Fruit fly (Drosophila melanogaster) whole organism, wandering third instar larva: ENCODE measurements around the gene Droj2.

Experiments used
- Abd-B ChIP-seq: fragments of >200 bp; optimal IDR thresholded peaks from 2 replicates; lab custom pipeline; 2017; ENCODE audit warnings: missing biosample characterization, missing genetic modification characterization
- CG32264 ChIP-seq: fragments of 200-800 bp; sonication (Bioruptor generic); optimal IDR thresholded peaks from 2 replicates; lab custom pipeline; 2016; ENCODE audit warnings: missing biosample characterization, missing genetic modification characterization
- CG9705 ChIP-seq: fragments of 200-800 bp; sonication (Bioruptor generic); optimal IDR thresholded peaks from 2 replicates; lab custom pipeline; 2018; ENCODE audit warnings: missing biosample characterization, mild to moderate bottlenecking, missing genetic modification characterization
- CrebA ChIP-seq: fragments of 200-800 bp; sonication (Bioruptor generic); optimal IDR thresholded peaks from 2 replicates; lab custom pipeline; 2016; ENCODE audit warnings: missing biosample characterization, mild to moderate bottlenecking, missing genetic modification characterization, borderline replicate concordance
- Dfd ChIP-seq: fragments of >200 bp; optimal IDR thresholded peaks from 2 replicates; lab custom pipeline; 2017; ENCODE audit warnings: missing biosample characterization, missing genetic modification characterization
- Dif ChIP-seq: fragments of 200-275, 200-300 bp; sonication (Bioruptor generic); optimal IDR thresholded peaks from 2 replicates; lab custom pipeline; 2018; ENCODE audit warnings: missing biosample characterization, missing genetic modification characterization; ENCODE audit not compliant: partially characterized antibody
- HLH106 ChIP-seq: fragments of 200-800 bp; optimal IDR thresholded peaks from 3 replicates; lab custom pipeline; 2019; ENCODE audit warnings: missing biosample characterization, mild to moderate bottlenecking, missing genetic modification characterization, moderate library complexity
- Hr78 ChIP-seq: fragments of >200 bp; optimal IDR thresholded peaks from 2 replicates; lab custom pipeline; 2017; ENCODE audit warnings: missing biosample characterization, missing genetic modification characterization
- Hr83 ChIP-seq: fragments of 200-300 bp; sonication (Bioruptor generic); optimal IDR thresholded peaks from 2 replicates; lab custom pipeline; 2016; ENCODE audit warnings: missing biosample characterization, mild to moderate bottlenecking, missing genetic modification characterization, moderate library complexity; ENCODE audit not compliant: poor library complexity, severe bottlenecking
- Jra ChIP-seq: sonication (Bioruptor generic); optimal IDR thresholded peaks from 2 replicates; lab custom pipeline; 2016; ENCODE audit warnings: missing biosample characterization, missing genetic modification characterization
- Mio ChIP-seq: sonication (Bioruptor generic); optimal IDR thresholded peaks from 2 replicates; lab custom pipeline; 2016; ENCODE audit warnings: missing biosample characterization, missing genetic modification characterization
- Myc ChIP-seq: fragments of >200 bp; optimal IDR thresholded peaks from 2 replicates; lab custom pipeline; 2017
- N ChIP-seq: fragments of >200 bp; optimal IDR thresholded peaks from 2 replicates; lab custom pipeline; 2018; ENCODE audit warnings: missing biosample characterization, missing external identifiers, missing genetic modification characterization
- Rel ChIP-seq, 2 experiments: fragments of 200-800 bp; sonication (Bioruptor generic) in 1 of 2; optimal IDR thresholded peaks; 2 replicates in 1 of 2; 3 replicates in 1 of 2; lab custom pipeline; 2016 to 2019; ENCODE audit warnings: mild to moderate bottlenecking in 2 of 2, missing biosample characterization in 2 of 2, missing genetic modification characterization in 2 of 2, moderate library complexity in 1 of 2
- Vsx2 ChIP-seq: fragments of 200-300, 225-300 bp; sonication (Bioruptor generic); optimal IDR thresholded peaks from 2 replicates; lab custom pipeline; 2018; ENCODE audit warnings: missing biosample characterization, missing genetic modification characterization; ENCODE audit not compliant: partially characterized antibody
- br ChIP-seq: fragments of 200-800 bp; sonication (Bioruptor generic); optimal IDR thresholded peaks from 2 replicates; lab custom pipeline; 2016; ENCODE audit warnings: missing biosample characterization, missing genetic modification characterization
- brk ChIP-seq: fragments of 200-800 bp; sonication (Bioruptor generic); optimal IDR thresholded peaks from 2 replicates; lab custom pipeline; 2016; ENCODE audit warnings: missing biosample characterization, mild to moderate bottlenecking, missing genetic modification characterization
- dmrt93B ChIP-seq: fragments of 200-800 bp; sonication (Bioruptor generic); optimal IDR thresholded peaks from 2 replicates; lab custom pipeline; 2018; ENCODE audit warnings: missing biosample characterization, mild to moderate bottlenecking, missing genetic modification characterization
- dsf ChIP-seq: sonication (Bioruptor generic); optimal IDR thresholded peaks from 2 replicates; lab custom pipeline; 2016; ENCODE audit warnings: missing biosample characterization, missing genetic modification characterization, borderline replicate concordance
- ey ChIP-seq: fragments of 200-800 bp; sonication (Bioruptor generic); optimal IDR thresholded peaks from 2 replicates; lab custom pipeline; 2016; ENCODE audit warnings: missing biosample characterization, missing genetic modification characterization
- foxo ChIP-seq, 2 experiments: fragments of 200-800 bp; sonication (Bioruptor generic); optimal IDR thresholded peaks; 2 replicates in 1 of 2; 3 replicates in 1 of 2; lab custom pipeline; 2016 to 2017; ENCODE audit warnings: missing biosample characterization in 2 of 2, missing genetic modification characterization in 2 of 2
- fru ChIP-seq: fragments of 200-800 bp; sonication (Bioruptor generic); optimal IDR thresholded peaks from 3 replicates; lab custom pipeline; 2016; ENCODE audit warnings: missing biosample characterization, mild to moderate bottlenecking, missing genetic modification characterization
- h ChIP-seq: fragments of 200-800 bp; sonication (Bioruptor generic); optimal IDR thresholded peaks from 3 replicates; lab custom pipeline; 2016; ENCODE audit warnings: missing biosample characterization, mild to moderate bottlenecking, missing genetic modification characterization
- jim ChIP-seq: fragments of 175-275, 200-325 bp; sonication (Bioruptor generic); optimal IDR thresholded peaks from 2 replicates; lab custom pipeline; 2016; ENCODE audit warnings: missing biosample characterization, mild to moderate bottlenecking, missing genetic modification characterization
- lola ChIP-seq: fragments of >200 bp; optimal IDR thresholded peaks from 2 replicates; lab custom pipeline; 2017; ENCODE audit warnings: missing biosample characterization, missing genetic modification characterization
- psq ChIP-seq: fragments of 200-800 bp; sonication (Bioruptor generic); optimal IDR thresholded peaks from 3 replicates; lab custom pipeline; 2017; ENCODE audit warnings: missing biosample characterization, mild to moderate bottlenecking, missing genetic modification characterization, moderate library complexity
- rgr ChIP-seq: fragments of 200-800 bp; sonication (Bioruptor generic); optimal IDR thresholded peaks from 3 replicates; lab custom pipeline; 2016; ENCODE audit warnings: missing biosample characterization, mild to moderate bottlenecking, missing genetic modification characterization
- sv ChIP-seq: fragments of 200-800 bp; sonication (Bioruptor generic); optimal IDR thresholded peaks from 3 replicates; lab custom pipeline; 2016; ENCODE audit warnings: missing biosample characterization, missing genetic modification characterization
- tai ChIP-seq: sonication (Bioruptor generic); optimal IDR thresholded peaks from 2 replicates; lab custom pipeline; 2016; ENCODE audit warnings: missing biosample characterization, missing genetic modification characterization
- woc ChIP-seq: sonication (Bioruptor generic); optimal IDR thresholded peaks from 2 replicates; lab custom pipeline; 2016; ENCODE audit warnings: missing biosample characterization, mild to moderate bottlenecking, missing genetic modification characterization

Gene Droj2

DNA sequence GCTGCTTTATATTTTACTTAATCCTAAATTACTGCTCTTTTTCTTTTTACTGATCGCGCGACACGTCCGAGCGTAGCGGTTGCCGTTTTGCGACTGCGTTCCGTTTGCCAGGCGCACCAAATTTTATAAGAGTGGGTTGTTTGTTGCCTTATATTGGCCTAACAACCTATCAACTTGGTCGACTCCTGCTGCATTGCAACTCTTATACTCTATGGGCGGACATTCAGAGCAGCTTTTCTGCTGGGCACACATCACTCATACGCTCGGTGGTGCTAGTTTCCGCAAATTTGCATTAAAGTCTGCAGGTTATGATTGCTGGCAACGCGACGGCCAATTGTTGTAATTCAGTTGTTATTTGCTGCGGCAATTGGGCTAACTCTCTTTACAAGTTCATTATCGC lies 33.3 kb downstream of the Droj2 start, which contains the start of gene yellow-e:
yellow-e (minus strand) TSS at position 101 of the 400 bp plus-strand sequence.
- no peak for TF ChIP-seq Mio (GFP tag; lab: Kevin White, UChicago)
- TF ChIP-seq jim (GFP tag; lab: Kevin White, UChicago): no peak
- no peak for TF ChIP-seq Rel (GFP tag; optimal IDR thresholded peaks at IDR 0.05; lab: Kevin White, UChicago)
- TF ChIP-seq Rel (tag; optimal IDR thresholded peaks at IDR 0.05; lab: Kevin White, UChicago): no peak

dm6 chr3R:13417067-13417595 lies 35.2 kb downstream of the Droj2 start:
- TF ChIP-seq dsf (GFP tag; lab: Kevin White, UChicago) (no peak), fru (GFP tag; lab: Kevin White, UChicago) (no peak), Dif (GFP tag; lab: Kevin White, UChicago) (no peak), psq (GFP tag; lab: Kevin White, UChicago) (no peak), Jra (no peak), Dfd (GFP tag; lab: Kevin White, UChicago) (no peak), Hr83 (GFP tag; lab: Kevin White, UChicago) (no peak), jim (GFP tag; lab: Kevin White, UChicago) (no peak), Myc (lab: Kevin White, UChicago) (no peak)
- TF ChIP-seq, all 38 proteins: peak for 0

DNA sequence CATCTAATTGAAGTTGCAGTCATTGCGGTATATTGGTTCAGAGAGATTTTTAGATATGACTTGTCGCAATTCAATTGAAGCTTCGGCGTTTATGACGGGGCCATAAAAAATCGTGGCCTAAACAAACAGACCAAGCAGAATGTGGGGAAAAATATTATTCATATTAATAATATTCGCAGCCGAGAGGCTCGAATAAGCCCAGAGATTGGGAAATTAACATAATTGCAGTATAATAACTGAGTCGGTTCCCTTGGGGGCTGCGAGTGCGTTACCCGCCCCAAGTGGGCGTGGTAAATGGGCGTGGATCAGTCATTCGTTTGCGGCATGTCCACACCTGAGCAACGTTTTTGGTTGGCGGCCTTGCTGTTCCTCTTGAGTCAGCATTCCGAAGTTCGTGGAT lies 38.1 kb downstream of the Droj2 start, which contains the start of gene Ir87a:
Ir87a (plus strand) TSS at position 301 of the 400 bp plus-strand sequence.
- no peak for TF ChIP-seq Dfd (GFP tag; lab: Kevin White, UChicago)
- no peak for TF ChIP-seq Mio (GFP tag; lab: Kevin White, UChicago)
- no peak for TF ChIP-seq CrebA (GFP tag; lab: Kevin White, UChicago)
- no peak for TF ChIP-seq N (GFP tag; lab: Kevin White, UChicago)
- TF ChIP-seq Myc (lab: Kevin White, UChicago): no peak
- TF ChIP-seq tai (GFP tag; lab: Kevin White, UChicago): no peak
- TF ChIP-seq Hr83 (GFP tag; lab: Kevin White, UChicago): no peak
- no peak for TF ChIP-seq psq (GFP tag; lab: Kevin White, UChicago)
- no peak for TF ChIP-seq Hr78
- TF ChIP-seq, all 38 proteins: peak for 0

DNA sequence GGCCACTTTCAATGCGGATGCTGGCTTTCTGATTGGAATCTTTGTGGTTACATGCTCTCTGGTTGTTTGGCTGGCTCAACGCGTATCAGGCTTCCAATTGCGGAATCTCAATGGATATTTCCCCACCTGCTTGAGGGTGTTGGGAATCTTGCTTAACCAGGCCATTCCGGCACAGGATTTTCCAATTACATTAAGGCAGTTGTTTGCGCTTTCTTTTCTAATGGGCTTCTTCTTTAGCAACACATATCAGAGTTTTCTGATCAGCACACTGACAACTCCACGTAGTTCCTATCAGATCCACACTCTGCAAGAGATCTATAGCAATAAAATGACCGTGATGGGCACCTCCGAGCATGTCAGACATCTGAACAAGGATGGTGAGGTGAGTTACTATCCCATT lies 40.3 kb downstream of the Droj2 start:
- TF ChIP-seq sv (no peak), Dfd (GFP tag; lab: Kevin White, UChicago) (no peak), foxo (GFP tag; optimal IDR thresholded peaks at IDR 0.05; lab: Kevin White, UChicago) (no peak), CrebA (GFP tag; lab: Kevin White, UChicago) (no peak), dmrt93B (GFP tag; lab: Kevin White, UChicago) (no peak), brk (GFP tag; lab: Kevin White, UChicago) (no peak), rgr (GFP tag; lab: Kevin White, UChicago) (no peak), Abd-B (GFP tag; lab: Kevin White, UChicago) (no peak), woc (GFP tag; lab: Kevin White, UChicago) (no peak), lola (GFP tag; lab: Kevin White, UChicago) (no peak), br (no peak), ey (no peak), h (GFP tag; lab: Kevin White, UChicago) (no peak), Vsx2 (GFP tag; lab: Kevin White, UChicago) (no peak), CG32264 (no peak), Mio (GFP tag; lab: Kevin White, UChicago) (no peak)

dm6 chr3R:13425470-13426033 lies 43.6 kb downstream of the Droj2 start, which contains the start of gene Act87E:
Gene Act87E, plus strand, starts transcription at chr3R:13425983.
- no peak for TF ChIP-seq CG9705
- TF ChIP-seq HLH106: peak; percentile 0
- TF ChIP-seq dmrt93B (GFP tag; lab: Kevin White, UChicago): peak; percentile 17
- TF ChIP-seq, all 38 proteins: peak for 2
